Worm (Caenorhabditis elegans): ENCODE data around the gene F41E7.9.

Gene F41E7.9

DNA sequence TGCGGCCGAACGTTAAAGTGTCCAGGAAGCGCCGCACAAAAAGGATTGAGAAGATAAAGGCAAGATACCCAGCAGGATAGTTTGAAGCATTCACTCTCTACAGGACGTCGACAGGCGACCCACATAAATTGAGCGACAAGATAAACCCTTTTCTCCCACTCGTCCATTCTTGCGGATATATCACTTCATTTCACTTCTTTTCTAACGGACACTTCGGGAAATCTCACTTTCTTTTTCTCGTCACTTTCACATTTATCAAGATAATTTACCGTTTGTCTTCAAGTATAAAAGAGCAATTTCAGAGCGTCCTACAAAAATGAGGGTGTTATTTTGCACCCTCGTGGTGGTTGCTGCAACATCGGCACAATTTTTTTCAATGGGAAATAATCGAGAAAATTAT, 1.8 kb upstream of the F41E7.9 start, which contains the start of gene R07E3.6:
R07E3.6 (plus strand) TSS at position 158 of the 400 bp plus-strand sequence.
- TF ChIP-seq unc-62 (GFP tag; optimal IDR thresholded peaks at IDR 0.05): no peak

ce11 chrX:10310366-10310765, 5.4 kb downstream of the F41E7.9 start, which contains the start of gene F41E7.6:
Gene F41E7.6, minus strand, starts transcription at chrX:10310466.
- no peak for TF ChIP-seq unc-62 (GFP tag; optimal IDR thresholded peaks at IDR 0.05)

- no peak for TF ChIP-seq unc-62 (GFP tag; optimal IDR thresholded peaks at IDR 0.05)
Observed at ce11 chrX:10307495-10307894, 8.3 kb downstream of the F41E7.9 start, which contains the start of gene F41E7.7. Gene F41E7.7, plus strand, starts transcription at chrX:10307795.

ce11 chrX:10306923-10307322, 8.9 kb downstream of the F41E7.9 start:
- TF ChIP-seq unc-62 (GFP tag; optimal IDR thresholded peaks at IDR 0.05): no peak

DNA sequence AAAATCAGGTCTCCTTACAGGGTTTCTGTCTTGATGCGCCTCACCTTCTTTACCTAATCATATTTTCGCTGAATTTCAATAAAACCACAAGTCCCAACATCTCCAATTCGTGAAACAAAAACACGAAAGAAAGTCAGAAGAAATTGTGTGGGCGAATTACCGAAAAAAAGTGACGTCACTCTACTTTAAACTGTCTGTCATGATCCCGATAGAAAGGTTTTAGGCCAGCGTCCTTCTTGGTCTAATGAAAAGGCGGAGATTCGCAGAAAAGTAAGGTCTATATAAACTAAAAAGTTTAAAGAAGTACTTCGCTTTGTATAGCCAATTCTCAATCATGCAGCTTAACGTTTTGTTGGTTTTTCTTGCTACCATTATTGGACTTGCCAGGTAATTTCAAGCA, 9.5 kb downstream of the F41E7.9 start, which contains the start of gene cnc-8:
cnc-8 (plus strand) TSS at position 307 of the 400 bp plus-strand sequence.
- no peak for TF ChIP-seq unc-62 (GFP tag; optimal IDR thresholded peaks at IDR 0.05)

DNA sequence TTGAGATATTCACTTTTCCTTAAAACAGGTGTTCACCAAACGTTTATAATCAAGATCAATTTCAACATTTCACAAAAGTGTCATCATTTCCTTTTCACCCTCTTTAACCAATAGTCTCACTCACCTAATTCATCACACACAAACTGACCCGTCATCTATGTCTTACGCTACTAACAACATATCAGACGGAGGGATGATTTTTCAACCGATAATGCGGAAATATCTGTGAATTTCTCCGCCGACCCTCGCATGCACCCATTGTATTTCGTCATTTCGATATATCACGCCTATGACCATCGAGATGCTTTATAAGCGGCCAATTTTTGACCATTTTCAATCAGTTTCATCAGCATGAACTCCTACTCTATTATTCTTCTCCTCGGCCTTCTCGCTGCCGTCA, 11.6 kb downstream of the F41E7.9 start, which contains the start of gene fipr-21:
fipr-21 (plus strand) TSS at position 352 of the 400 bp plus-strand sequence.
- no peak for TF ChIP-seq unc-62 (GFP tag; optimal IDR thresholded peaks at IDR 0.05)

- no peak for TF ChIP-seq unc-62 (GFP tag; optimal IDR thresholded peaks at IDR 0.05)
Observed at ce11 chrX:10302430-10302829, 13.4 kb downstream of the F41E7.9 start, which contains the start of gene fip-5. Gene fip-5, plus strand, starts transcription at chrX:10302741.

DNA sequence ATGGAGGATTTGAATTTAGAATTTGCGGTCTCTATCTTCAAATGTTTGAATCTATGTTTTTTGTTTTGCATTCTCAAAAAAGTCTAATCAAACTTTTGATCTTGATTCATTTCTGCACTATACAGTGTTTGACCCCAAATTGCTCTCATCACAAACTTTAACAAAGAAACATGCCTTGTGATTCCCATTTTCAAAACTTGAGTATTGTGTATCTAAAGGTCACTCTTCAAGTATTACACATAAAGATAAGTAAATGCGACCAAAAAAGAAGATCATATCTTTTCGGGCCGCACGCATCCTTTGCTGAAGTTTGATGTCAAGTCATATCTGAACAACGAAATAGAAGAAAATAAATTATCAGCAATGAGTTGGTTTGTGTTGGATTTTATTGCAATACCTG, 13.9 kb downstream of the F41E7.9 start:
- TF ChIP-seq unc-62 (GFP tag; optimal IDR thresholded peaks at IDR 0.05): no peak

- no peak for TF ChIP-seq unc-62 (GFP tag; optimal IDR thresholded peaks at IDR 0.05)
Observed at ce11 chrX:10297410-10297809, 18.4 kb downstream of the F41E7.9 start.

ce11 chrX:10285634-10286033, 30.2 kb downstream of the F41E7.9 start, which contains the start of gene npr-6:
Gene npr-6, minus strand, starts transcription at chrX:10285734.
- TF ChIP-seq unc-62 (GFP tag; optimal IDR thresholded peaks at IDR 0.05): no peak

DNA sequence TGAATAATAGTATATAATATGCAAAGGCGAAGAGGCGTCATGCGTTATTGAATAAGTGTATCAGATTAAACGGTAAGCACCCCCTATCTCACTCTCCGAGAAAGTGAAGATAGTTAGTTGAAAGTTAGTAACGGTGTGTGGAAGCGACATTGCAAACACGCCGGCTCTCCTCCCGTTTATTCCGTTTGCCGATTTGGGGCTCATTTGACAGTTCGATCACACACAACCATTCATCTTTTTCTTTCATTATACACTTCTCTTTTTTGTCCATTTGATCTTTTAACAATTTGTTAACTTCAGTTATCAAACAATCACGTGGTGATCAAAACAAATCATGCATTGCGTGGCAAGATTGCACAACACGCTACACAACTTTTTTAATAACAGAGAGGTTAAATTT, 36.5 kb downstream of the F41E7.9 start, which contains the start of gene slc-9B.1:
slc-9B.1 (plus strand) TSS at position 301 of the 400 bp plus-strand sequence.
- no peak for TF ChIP-seq unc-62 (GFP tag; optimal IDR thresholded peaks at IDR 0.05)

DNA sequence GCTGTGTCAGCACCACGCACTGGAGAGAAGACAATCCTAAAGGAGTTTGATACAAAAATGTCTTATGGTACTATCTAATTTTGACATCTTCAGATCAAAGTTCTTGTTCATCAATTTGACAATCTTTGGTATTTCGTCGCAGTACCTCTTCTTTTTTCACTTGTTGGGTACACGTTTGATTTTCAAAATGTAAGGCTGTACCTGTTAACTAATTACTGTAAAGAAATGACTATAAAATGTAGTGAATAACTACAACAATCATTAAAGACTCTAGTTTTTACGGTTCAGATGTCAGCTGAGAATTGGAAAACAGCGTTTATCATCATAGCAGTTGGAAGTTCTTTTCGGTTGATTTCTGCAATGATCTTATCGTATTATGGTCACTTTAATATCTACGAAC, 38.7 kb downstream of the F41E7.9 start:
- TF ChIP-seq unc-62 (GFP tag; optimal IDR thresholded peaks at IDR 0.05): no peak

- TF ChIP-seq unc-62 (GFP tag; optimal IDR thresholded peaks at IDR 0.05): no peak
Observed at ce11 chrX:10274470-10274869, 41.3 kb downstream of the F41E7.9 start.

DNA sequence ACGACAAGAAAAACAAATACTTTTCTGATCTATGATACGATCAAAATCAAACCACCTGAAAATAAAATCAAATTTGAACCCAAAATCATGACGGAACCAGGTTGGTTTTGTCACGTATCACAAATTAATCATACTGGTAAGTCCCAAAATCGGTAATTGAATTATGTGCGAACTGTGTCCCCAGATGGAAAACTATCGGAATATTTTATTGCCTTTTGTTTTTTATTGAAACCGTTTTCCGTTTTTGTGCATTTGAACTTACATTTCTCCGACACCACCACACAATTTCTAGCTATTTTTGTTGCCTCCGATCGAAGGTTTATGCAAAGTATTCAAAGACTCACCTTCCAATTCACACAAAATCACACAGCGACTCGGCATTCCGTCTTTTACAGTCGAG, 42.4 kb downstream of the F41E7.9 start, which contains the start of gene F41E7.2:
F41E7.2 (plus strand) TSS at position 301 of the 400 bp plus-strand sequence.
- no peak for TF ChIP-seq unc-62 (GFP tag; optimal IDR thresholded peaks at IDR 0.05)

Measured in whole organism, dauer.